Worm (Caenorhabditis elegans) whole organism, L1 larva: ENCODE measurements around the gene nlp-22.
A peak's percentile ranks its signal among the peaks of the same experiment; 100 is the strongest.

ENCODE experiments used
- C34B4.2 ChIP-seq: sonication (generic microtip); optimal IDR thresholded peaks from 2 replicates; lab custom pipeline; 2017; ENCODE audit warnings: mild to moderate bottlenecking, missing genetic modification characterization, missing compliant biosample characterization
- F16B12.6 ChIP-seq: fragments of 150-350 bp; optimal IDR thresholded peaks from 2 replicates; lab custom pipeline; 2014; ENCODE audit warnings: missing biosample characterization, missing genetic modification characterization
- alr-1 ChIP-seq: fragments of 200-800 bp; sonication (Bioruptor generic); optimal IDR thresholded peaks from 2 replicates; lab custom pipeline; 2018; ENCODE audit warnings: borderline replicate concordance, mild to moderate bottlenecking, missing genetic modification characterization, missing compliant biosample characterization
- ama-1 ChIP-seq: fragments of 150-350 bp; optimal IDR thresholded peaks from 2 replicates; lab custom pipeline; 2014
- blmp-1 ChIP-seq: fragments of 150-350 bp; optimal IDR thresholded peaks from 2 replicates; lab custom pipeline; 2014; ENCODE audit warnings: missing biosample characterization, missing genetic modification characterization
- ceh-63 ChIP-seq: fragments of 200-800 bp; sonication (Bioruptor generic); optimal IDR thresholded peaks from 2 replicates; lab custom pipeline; 2018; ENCODE audit warnings: mild to moderate bottlenecking, missing genetic modification characterization, missing compliant biosample characterization
- ceh-88 ChIP-seq: fragments of 200-800 bp; sonication (Bioruptor generic); IDR thresholded peaks from 2 replicates; pipeline ENCODE4 v1.3.6; 2022; ENCODE audit warnings: missing genetic modification characterization, missing compliant biosample characterization
- ceh-90 ChIP-seq: sonication (generic microtip); optimal IDR thresholded peaks from 2 replicates; lab custom pipeline; 2016; ENCODE audit warnings: missing genetic modification characterization, missing compliant biosample characterization
- dsc-1 ChIP-seq: sonication (generic microtip); optimal IDR thresholded peaks from 2 replicates; lab custom pipeline; 2016; ENCODE audit warnings: mild to moderate bottlenecking, missing genetic modification characterization, missing compliant biosample characterization
- efl-3 ChIP-seq: fragments of 200-800 bp; sonication (Bioruptor generic); optimal IDR thresholded peaks from 2 replicates; lab custom pipeline; 2018; ENCODE audit warnings: mild to moderate bottlenecking, missing genetic modification characterization, missing compliant biosample characterization
- egl-27 ChIP-seq, 2 experiments: fragments of 150-350 bp in 1 of 2; sonication (generic microtip); optimal IDR thresholded peaks; 3 replicates each; lab custom pipeline; 2017 to 2018; ENCODE audit warnings: missing biosample characterization in 2 of 2, missing genetic modification characterization in 2 of 2, missing genetic modification reagents in 2 of 2
- elt-2 ChIP-seq: sonication (generic microtip); optimal IDR thresholded peaks from 2 replicates; lab custom pipeline; 2016; ENCODE audit warnings: missing genetic modification characterization, mild to moderate bottlenecking, inconsistent platforms, missing compliant biosample characterization, missing genetic modification reagents
- elt-3 ChIP-seq, 6 experiments: fragments of 150-350 bp in 1 of 6; sonication (generic microtip); optimal IDR thresholded peaks; 2 replicates each; lab custom pipeline; 2017 to 2018; ENCODE audit warnings: missing biosample characterization in 6 of 6, missing genetic modification characterization in 6 of 6, inconsistent platforms in 1 of 6
- fkh-8 ChIP-seq: sonication (generic microtip); optimal IDR thresholded peaks from 2 replicates; lab custom pipeline; 2016; ENCODE audit warnings: mild to moderate bottlenecking, missing genetic modification characterization, missing compliant biosample characterization
- fos-1 ChIP-seq: fragments of 150-350 bp; optimal IDR thresholded peaks from 2 replicates; lab custom pipeline; 2014; ENCODE audit warnings: missing biosample characterization, missing genetic modification characterization
- hlh-17 ChIP-seq: fragments of 200-800 bp; sonication (Bioruptor generic); optimal IDR thresholded peaks from 2 replicates; lab custom pipeline; 2018; ENCODE audit warnings: missing genetic modification characterization, mild to moderate bottlenecking, missing compliant biosample characterization, moderate library complexity, borderline replicate concordance
- hlh-4 ChIP-seq: sonication (generic microtip); optimal IDR thresholded peaks from 2 replicates; lab custom pipeline; 2016; ENCODE audit warnings: mild to moderate bottlenecking, missing genetic modification characterization, missing compliant biosample characterization
- hpl-2 ChIP-seq: fragments of 150-350 bp; optimal IDR thresholded peaks from 2 replicates; lab custom pipeline; 2014; ENCODE audit warnings: missing biosample characterization, missing genetic modification reagents, missing genetic modification characterization
- irx-1 ChIP-seq: sonication (generic microtip); optimal IDR thresholded peaks from 2 replicates; lab custom pipeline; 2016; ENCODE audit warnings: missing genetic modification characterization, missing compliant biosample characterization
- lin-13 ChIP-seq: fragments of 150-350 bp; optimal IDR thresholded peaks from 2 replicates; lab custom pipeline; 2014; ENCODE audit warnings: missing biosample characterization, missing genetic modification reagents, missing genetic modification characterization
- lin-14 ChIP-seq: fragments of 200-800 bp; sonication (Bioruptor generic); optimal IDR thresholded peaks from 2 replicates; lab custom pipeline; 2018; ENCODE audit warnings: mild to moderate bottlenecking, missing genetic modification characterization, moderate library complexity, missing compliant biosample characterization
- lin-15B ChIP-seq: fragments of 150-350 bp; sonication (generic microtip); optimal IDR thresholded peaks from 3 replicates; lab custom pipeline; 2014; ENCODE audit warnings: missing biosample characterization, missing genetic modification characterization
- lin-35 ChIP-seq, 2 experiments: fragments of 150-350 bp; optimal IDR thresholded peaks; 2 replicates each; lab custom pipeline; 2014; ENCODE audit warnings: missing biosample characterization in 2 of 2, missing genetic modification characterization in 2 of 2, missing genetic modification reagents in 2 of 2
- lir-3 ChIP-seq: sonication (generic microtip); optimal IDR thresholded peaks from 2 replicates; lab custom pipeline; 2016; ENCODE audit warnings: mild to moderate bottlenecking, missing genetic modification characterization, moderate library complexity, missing compliant biosample characterization; ENCODE audit not compliant: poor library complexity
- lsy-2 ChIP-seq, 2 experiments: fragments of 150-350 bp; optimal IDR thresholded peaks; 2 replicates each; lab custom pipeline; 2014; ENCODE audit warnings: missing biosample characterization in 2 of 2, missing genetic modification characterization in 2 of 2
- mab-9 ChIP-seq: fragments of 200-800 bp; sonication (Bioruptor generic); IDR thresholded peaks from 2 replicates; pipeline ENCODE4 v1.3.6; 2022; ENCODE audit warnings: missing genetic modification reagents, missing genetic modification characterization, missing compliant biosample characterization
- mep-1 ChIP-seq: fragments of 150-350 bp; optimal IDR thresholded peaks from 2 replicates; lab custom pipeline; 2014; ENCODE audit warnings: missing biosample characterization, missing genetic modification characterization
- nhr-11 ChIP-seq: fragments of 150-350 bp; optimal IDR thresholded peaks from 2 replicates; lab custom pipeline; 2014; ENCODE audit warnings: missing biosample characterization, missing genetic modification characterization
- nhr-12 ChIP-seq: sonication (generic microtip); optimal IDR thresholded peaks from 2 replicates; lab custom pipeline; 2017; ENCODE audit warnings: missing biosample characterization, missing genetic modification characterization
- nhr-19 ChIP-seq: fragments of 200-800 bp; sonication (Bioruptor generic); conservative IDR thresholded peaks from 2 replicates; pipeline ENCODE4 v1.3.6; 2022; ENCODE audit warnings: missing genetic modification characterization, missing compliant biosample characterization
- nhr-77 ChIP-seq: fragments of 150-350 bp; optimal IDR thresholded peaks from 2 replicates; lab custom pipeline; 2014; ENCODE audit warnings: missing biosample characterization, missing genetic modification characterization
- nhr-84 ChIP-seq: sonication (generic microtip); optimal IDR thresholded peaks from 2 replicates; lab custom pipeline; 2017; ENCODE audit warnings: missing biosample characterization, missing genetic modification characterization
- nhr-85 ChIP-seq: sonication (generic microtip); peaks from one replicate; lab custom pipeline; 2016; ENCODE audit warnings: missing genetic modification characterization, inconsistent platforms, missing compliant biosample characterization
- nhr-90 ChIP-seq: sonication (generic microtip); optimal IDR thresholded peaks from 2 replicates; lab custom pipeline; 2016; ENCODE audit warnings: mild to moderate bottlenecking, missing genetic modification characterization, missing compliant biosample characterization; ENCODE audit not compliant: poor library complexity
- pqm-1 ChIP-seq: sonication (generic microtip); optimal IDR thresholded peaks from 3 replicates; lab custom pipeline; 2017; ENCODE audit warnings: missing biosample characterization, missing genetic modification characterization
- rnt-1 ChIP-seq: sonication (generic microtip); optimal IDR thresholded peaks from 2 replicates; lab custom pipeline; 2016; ENCODE audit warnings: mild to moderate bottlenecking, missing genetic modification characterization, moderate library complexity, missing compliant biosample characterization
- skn-1 ChIP-seq: fragments of 150-350 bp; optimal IDR thresholded peaks from 2 replicates; lab custom pipeline; 2014; ENCODE audit warnings: missing biosample characterization, missing genetic modification characterization
- snpc-4 ChIP-seq: fragments of 150-350 bp; optimal IDR thresholded peaks from 2 replicates; lab custom pipeline; 2014; ENCODE audit warnings: missing biosample characterization, missing genetic modification characterization
- sup-37 ChIP-seq: fragments of 200-800 bp; sonication (Bioruptor generic); optimal IDR thresholded peaks from 2 replicates; lab custom pipeline; 2018; ENCODE audit warnings: mild to moderate bottlenecking, missing genetic modification characterization, missing compliant biosample characterization
- tlp-1 ChIP-seq: fragments of 150-350 bp; optimal IDR thresholded peaks from 2 replicates; lab custom pipeline; 2014; ENCODE audit warnings: missing biosample characterization, missing genetic modification characterization
- unc-130 ChIP-seq: fragments of 150-350 bp; optimal IDR thresholded peaks from 2 replicates; lab custom pipeline; 2017; ENCODE audit warnings: missing biosample characterization, missing genetic modification characterization, inconsistent platforms
- unc-30 ChIP-seq: sonication (generic microtip); optimal IDR thresholded peaks from 2 replicates; lab custom pipeline; 2017; ENCODE audit warnings: missing biosample characterization, missing genetic modification characterization
- unc-62 ChIP-seq: fragments of 150-350 bp; optimal IDR thresholded peaks from 2 replicates; lab custom pipeline; 2014; ENCODE audit warnings: missing biosample characterization, missing genetic modification reagents, missing genetic modification characterization
- unc-86 ChIP-seq: sonication (generic microtip); optimal IDR thresholded peaks from 2 replicates; lab custom pipeline; 2016; ENCODE audit warnings: missing genetic modification characterization, missing compliant biosample characterization
- unc-98 ChIP-seq: fragments of 200-800 bp; sonication (Bioruptor generic); IDR thresholded peaks from 2 replicates; pipeline ENCODE4 v1.3.6; 2022; ENCODE audit warnings: missing genetic modification characterization, missing compliant biosample characterization
- vab-15 ChIP-seq: sonication (generic microtip); optimal IDR thresholded peaks from 2 replicates; lab custom pipeline; 2017; ENCODE audit warnings: missing genotype, mild to moderate bottlenecking, missing genetic modification characterization, missing compliant biosample characterization
- xbp-1 ChIP-seq: sonication (generic microtip); optimal IDR thresholded peaks from 2 replicates; lab custom pipeline; 2016; ENCODE audit warnings: missing genetic modification characterization, missing compliant biosample characterization
- zip-4 ChIP-seq: fragments of 200-800 bp; sonication (Bioruptor generic); optimal IDR thresholded peaks from 2 replicates; lab custom pipeline; 2018; ENCODE audit warnings: mild to moderate bottlenecking, missing genetic modification characterization, moderate library complexity, missing compliant biosample characterization

The nlp-22 gene

ce11 chrX:2370655-2371054 lies 28.8 kb upstream of the nlp-22 start:
- TF ChIP-seq egl-27 (tag; optimal IDR thresholded peaks at IDR 0.05; lab: Kevin White, UChicago) (no peak), F16B12.6 (tag; lab: Kevin White, UChicago) (no peak), unc-86 (tag; lab: Kevin White, UChicago) (no peak), irx-1 (no peak), elt-2 (tag; lab: Kevin White, UChicago) (peak; percentile 51), snpc-4 (no peak)
- TF ChIP-seq, all 84 proteins: peak for 1

- peak; percentile 11 for TF ChIP-seq elt-2 (tag; lab: Kevin White, UChicago)
- no peak for TF ChIP-seq nhr-11 (tag; lab: Kevin White, UChicago)
These were observed 27.2 kb upstream of the nlp-22 start for ce11 chrX:2369073-2369472.

ce11 chrX:2368042-2368814 lies 26.3 kb upstream of the nlp-22 start:
- TF ChIP-seq nhr-12 (tag; lab: Kevin White, UChicago): no peak
- TF ChIP-seq sup-37: no peak
- no peak for TF ChIP-seq nhr-19 (GFP tag; lab: Robert Waterston, UW)
- TF ChIP-seq alr-1 (tag; lab: Kevin White, UChicago): no peak
- no peak for TF ChIP-seq unc-98 (GFP tag; lab: Robert Waterston, UW)
- TF ChIP-seq rnt-1 (tag; lab: Kevin White, UChicago): no peak
- TF ChIP-seq xbp-1 (tag; lab: Kevin White, UChicago): no peak
- TF ChIP-seq lin-14 (GFP tag; lab: Kevin White, UChicago): peak; percentile 82
- no peak for TF ChIP-seq tlp-1 (tag; lab: Kevin White, UChicago)
- no peak for TF ChIP-seq fkh-8 (tag; lab: Kevin White, UChicago)
- TF ChIP-seq C34B4.2: no peak
- TF ChIP-seq nhr-77 (tag; lab: Kevin White, UChicago): no peak
- no peak for TF ChIP-seq vab-15 (tag; lab: Kevin White, UChicago)
- no peak for TF ChIP-seq hpl-2 (GFP tag; lab: Kevin White, UChicago)
- no peak for TF ChIP-seq efl-3 (GFP tag; lab: Kevin White, UChicago)
- TF ChIP-seq irx-1: no peak
- no peak for TF ChIP-seq hlh-4
- TF ChIP-seq nhr-84 (tag; lab: Kevin White, UChicago): no peak
- TF ChIP-seq F16B12.6 (tag; lab: Kevin White, UChicago): no peak
- no peak for TF ChIP-seq elt-2 (tag; lab: Kevin White, UChicago)
- peak; percentile 24 for TF ChIP-seq nhr-90 (tag; lab: Kevin White, UChicago)
- peak; percentile 12 for TF ChIP-seq skn-1
- peak in 2 of 6 experiments; percentile 28 to 38 for TF ChIP-seq elt-3 (tag; optimal IDR thresholded peaks at IDR 0.05; lab: Kevin White, UChicago)
- no peak for TF ChIP-seq ceh-88
- no peak for TF ChIP-seq zip-4 (GFP tag; lab: Kevin White, UChicago)
- no peak for TF ChIP-seq mab-9 (GFP tag; lab: Robert Waterston, UW)
- TF ChIP-seq ama-1 (lab: Kevin White, UChicago): no peak
- peak; percentile 14 for TF ChIP-seq unc-130 (tag; lab: Kevin White, UChicago)
- TF ChIP-seq lin-15B: no peak
- TF ChIP-seq unc-62 (GFP tag; lab: Kevin White, UChicago): no peak
- peak; percentile 93 for TF ChIP-seq blmp-1 (tag; lab: Kevin White, UChicago)
- TF ChIP-seq hlh-17 (GFP tag; lab: Kevin White, UChicago): no peak
- no peak for TF ChIP-seq lir-3
- no peak for TF ChIP-seq lin-13 (GFP tag; lab: Kevin White, UChicago)
- TF ChIP-seq mep-1 (tag; lab: Kevin White, UChicago): no peak
- TF ChIP-seq ceh-90 (tag; lab: Kevin White, UChicago): no peak
- no peak for TF ChIP-seq pqm-1 (tag; lab: Kevin White, UChicago)
- TF ChIP-seq fos-1 (tag; lab: Kevin White, UChicago): peak; percentile 3
- TF ChIP-seq unc-30 (tag; lab: Kevin White, UChicago): no peak
- peak; percentile 96 for TF ChIP-seq nhr-85 (tag; lab: Kevin White, UChicago)
- TF ChIP-seq dsc-1: no peak
- TF ChIP-seq lin-35 (GFP tag; optimal IDR thresholded peaks at IDR 0.05; lab: Kevin White, UChicago): peak in 1 of 2 experiments; percentile 21
- peak in 1 of 2 experiments; percentile 8 for TF ChIP-seq lsy-2 (tag; optimal IDR thresholded peaks at IDR 0.05; lab: Kevin White, UChicago)
- no peak for TF ChIP-seq ceh-63 (GFP tag; lab: Kevin White, UChicago)
